Fruit fly (Drosophila melanogaster) whole organism, embryonic: ENCODE measurements around the gene SpdS.

Source experiments
- Aef1 ChIP-seq: fragments of 200-800 bp; sonication (Bioruptor generic); IDR thresholded peaks from 3 replicates; pipeline ENCODE4 v1.3.6; 2022; ENCODE audit warnings: missing biosample characterization, missing genetic modification characterization
- Awh ChIP-seq: fragments of 200-800 bp; sonication (Bioruptor generic); IDR thresholded peaks from 2 replicates; pipeline ENCODE4, ENCODE4 v1.3.6; 2022; ENCODE audit warnings: missing biosample characterization, missing genetic modification characterization
- B-H1 ChIP-seq: fragments of 200-800 bp; sonication (Bioruptor generic); IDR thresholded peaks from 3 replicates; pipeline ENCODE4 v1.3.6; 2022; ENCODE audit warnings: missing biosample characterization, missing genetic modification characterization
- C15 ChIP-seq: fragments of 200-800 bp; sonication (Bioruptor generic); IDR thresholded peaks from 3 replicates; pipeline ENCODE4 v1.3.6; 2022; ENCODE audit warnings: missing biosample characterization, missing genetic modification characterization
- CG1024 ChIP-seq: fragments of 200-800 bp; sonication (Bioruptor generic); IDR thresholded peaks from 2 replicates; pipeline ENCODE4 v1.3.6; 2022; ENCODE audit warnings: missing biosample characterization, missing genetic modification characterization
- CG10321 ChIP-seq: fragments of 200-800 bp; sonication (Bioruptor generic); IDR thresholded peaks from 2 replicates; pipeline ENCODE4 v1.3.6; 2022; ENCODE audit warnings: missing biosample characterization, missing genetic modification characterization
- CG10543 ChIP-seq: fragments of 200-800 bp; sonication (Bioruptor generic); optimal IDR thresholded peaks from 3 replicates; lab custom pipeline; 2017; ENCODE audit warnings: missing biosample characterization, mild to moderate bottlenecking, missing genetic modification characterization, moderate library complexity
- CG12155 ChIP-seq: fragments of 200-800 bp; sonication (Bioruptor generic); optimal IDR thresholded peaks from 3 replicates; lab custom pipeline; 2016; ENCODE audit warnings: missing biosample characterization, missing genetic modification characterization
- CG12744 ChIP-seq: fragments of 200-800 bp; sonication (Bioruptor generic); optimal IDR thresholded peaks from 2 replicates; lab custom pipeline; 2016; ENCODE audit warnings: missing biosample characterization, missing genetic modification characterization
- CG13775 ChIP-seq: fragments of 200-800 bp; sonication (Bioruptor generic); optimal IDR thresholded peaks from 3 replicates; lab custom pipeline; 2017; ENCODE audit warnings: missing biosample characterization, mild to moderate bottlenecking, missing genetic modification characterization
- CG2116 ChIP-seq: fragments of 200-800 bp; sonication (Bioruptor generic); optimal IDR thresholded peaks from 3 replicates; lab custom pipeline; 2018; ENCODE audit warnings: missing biosample characterization, mild to moderate bottlenecking, missing genetic modification characterization
- CG2678 ChIP-seq: fragments of 200-800 bp; sonication (Bioruptor generic); optimal IDR thresholded peaks from 3 replicates; lab custom pipeline; 2019; ENCODE audit warnings: missing biosample characterization, mild to moderate bottlenecking, missing genetic modification characterization, moderate library complexity
- CG31388 ChIP-seq: fragments of 200-800 bp; sonication (Bioruptor generic); optimal IDR thresholded peaks from 2 replicates; lab custom pipeline; 2016; ENCODE audit warnings: missing biosample characterization, missing genetic modification characterization
- CG4730 ChIP-seq: fragments of 200-800 bp; sonication (Bioruptor generic); IDR thresholded peaks from 2 replicates; pipeline ENCODE4 v1.3.6; 2022; ENCODE audit warnings: missing biosample characterization, missing genetic modification characterization
- CG6175 ChIP-seq: fragments of 200-800 bp; sonication (Bioruptor generic); IDR thresholded peaks from 3 replicates; pipeline ENCODE4 v1.3.6; 2022; ENCODE audit warnings: missing biosample characterization, missing genetic modification characterization
- CG6272 ChIP-seq: fragments of 200-800 bp; sonication (Bioruptor generic); IDR thresholded peaks from 2 replicates; pipeline ENCODE4 v1.3.6; 2022; ENCODE audit warnings: missing biosample characterization, missing genetic modification characterization
- CG8290 ChIP-seq, 3 experiments: fragments of 200-800 bp; sonication (Bioruptor generic); optimal IDR thresholded peaks; 2 replicates each; lab custom pipeline; 2016 to 2019; ENCODE audit warnings: missing biosample characterization in 3 of 3, missing genetic modification characterization in 3 of 3, mild to moderate bottlenecking in 2 of 3, moderate library complexity in 1 of 3
- CG9727 ChIP-seq: fragments of 200-800 bp; sonication (Bioruptor generic); optimal IDR thresholded peaks from 3 replicates; lab custom pipeline; 2017; ENCODE audit warnings: missing biosample characterization, mild to moderate bottlenecking, missing genetic modification characterization
- Chrac-16 ChIP-seq: fragments of 200-800 bp; sonication (Bioruptor generic); optimal IDR thresholded peaks from 3 replicates; lab custom pipeline; 2016; ENCODE audit warnings: missing biosample characterization, missing genetic modification characterization
- Eip74EF ChIP-seq, 2 experiments: fragments of 200-800 bp in 1 of 2; fragments of >200 bp in 1 of 2; sonication (Bioruptor generic) in 1 of 2; optimal IDR thresholded peaks; 2 replicates each; lab custom pipeline; 2017 to 2019; ENCODE audit warnings: missing biosample characterization in 2 of 2, missing genetic modification characterization in 2 of 2, mild to moderate bottlenecking in 1 of 2, moderate library complexity in 1 of 2
- Fer1 ChIP-seq: fragments of 200-800 bp; sonication (Bioruptor generic); optimal IDR thresholded peaks from 2 replicates; lab custom pipeline; 2017; ENCODE audit warnings: missing biosample characterization, mild to moderate bottlenecking, missing genetic modification characterization
- Fer2 ChIP-seq: fragments of 200-800 bp; sonication (Bioruptor generic); optimal IDR thresholded peaks from 2 replicates; lab custom pipeline; 2018; ENCODE audit warnings: missing biosample characterization, mild to moderate bottlenecking, missing genetic modification characterization, moderate library complexity
- Hmr ChIP-seq: fragments of 200-800 bp; sonication (Bioruptor generic); optimal IDR thresholded peaks from 3 replicates; lab custom pipeline; 2017; ENCODE audit warnings: mild to moderate bottlenecking, missing biosample characterization, missing genetic modification reagents, missing genetic modification characterization
- Lhr ChIP-seq: fragments of 200-800 bp; sonication (Bioruptor generic); optimal IDR thresholded peaks from 3 replicates; lab custom pipeline; 2017; ENCODE audit warnings: mild to moderate bottlenecking, missing biosample characterization, missing genetic modification reagents, missing genetic modification characterization
- Nf-YA ChIP-seq: fragments of 200-800 bp; sonication (Bioruptor generic); IDR thresholded peaks from 2 replicates; pipeline ENCODE4 v1.3.6; 2022; ENCODE audit warnings: missing biosample characterization, missing genetic modification characterization
- Nf-YB ChIP-seq: fragments of 200-800 bp; sonication (Bioruptor generic); optimal IDR thresholded peaks from 3 replicates; lab custom pipeline; 2019; ENCODE audit warnings: missing biosample characterization, mild to moderate bottlenecking, missing genetic modification characterization, moderate library complexity
- Side ChIP-seq: fragments of 200-800 bp; sonication (Bioruptor generic); optimal IDR thresholded peaks from 2 replicates; lab custom pipeline; 2016; ENCODE audit warnings: missing biosample characterization, missing genetic modification characterization
- Xbp1 ChIP-seq: fragments of 200-800 bp; sonication (Bioruptor generic); optimal IDR thresholded peaks from 3 replicates; lab custom pipeline; 2016; ENCODE audit warnings: missing biosample characterization, mild to moderate bottlenecking, missing genetic modification characterization
- ase ChIP-seq: fragments of 200-800 bp; sonication (Bioruptor generic); IDR thresholded peaks from 3 replicates; pipeline ENCODE4 v1.3.6; 2022; ENCODE audit warnings: missing biosample characterization, missing genetic modification characterization
- dm ChIP-seq: fragments of 200-800 bp; sonication (Bioruptor generic); optimal IDR thresholded peaks from 3 replicates; lab custom pipeline; 2016; ENCODE audit warnings: missing biosample characterization, missing genetic modification characterization
- dmrt11E ChIP-seq: fragments of 200-800 bp; sonication (Bioruptor generic); optimal IDR thresholded peaks from 3 replicates; lab custom pipeline; 2018; ENCODE audit warnings: missing biosample characterization, mild to moderate bottlenecking, missing genetic modification characterization, moderate library complexity
- dpn ChIP-seq, 2 experiments: fragments of 200-800 bp; sonication (Bioruptor generic); optimal IDR thresholded peaks; 3 replicates each; lab custom pipeline; 2016; ENCODE audit warnings: missing biosample characterization in 2 of 2, missing genetic modification characterization in 2 of 2
- dysf ChIP-seq: fragments of 200-800 bp; sonication (Bioruptor generic); IDR thresholded peaks from 3 replicates; pipeline ENCODE4 v1.3.6; 2022; ENCODE audit warnings: missing biosample characterization, missing genetic modification characterization
- fd102C ChIP-seq: fragments of 200-800 bp; sonication (Bioruptor generic); optimal IDR thresholded peaks from 2 replicates; lab custom pipeline; 2018; ENCODE audit warnings: missing biosample characterization, mild to moderate bottlenecking, missing genetic modification characterization, moderate library complexity
- ftz-f1 ChIP-seq: fragments of 200-800 bp; sonication (Bioruptor generic); optimal IDR thresholded peaks from 2 replicates; lab custom pipeline; 2016; ENCODE audit warnings: missing biosample characterization, missing genetic modification characterization
- fu2 ChIP-seq: fragments of 200-800 bp; sonication (Bioruptor generic); optimal IDR thresholded peaks from 2 replicates; lab custom pipeline; 2016; ENCODE audit warnings: missing biosample characterization, missing genetic modification characterization
- gcm2 ChIP-seq: fragments of 200-800 bp; sonication (Bioruptor generic); optimal IDR thresholded peaks from 2 replicates; lab custom pipeline; 2016; ENCODE audit warnings: missing biosample characterization, missing genetic modification characterization
- grau ChIP-seq: fragments of 200-800 bp; optimal IDR thresholded peaks from 3 replicates; lab custom pipeline; 2019; ENCODE audit warnings: missing biosample characterization, mild to moderate bottlenecking, missing genetic modification characterization, moderate library complexity
- jing ChIP-seq: fragments of 200-800 bp; sonication (Bioruptor generic); optimal IDR thresholded peaks from 2 replicates; lab custom pipeline; 2018; ENCODE audit warnings: missing biosample characterization, mild to moderate bottlenecking, missing genetic modification characterization
- p53 ChIP-seq: fragments of 200-800 bp; sonication (Bioruptor generic); optimal IDR thresholded peaks from 2 replicates; lab custom pipeline; 2016; ENCODE audit warnings: missing biosample characterization, missing genetic modification characterization
- pzg ChIP-seq: fragments of 200-800 bp; sonication (Bioruptor generic); optimal IDR thresholded peaks from 3 replicates; lab custom pipeline; 2018; ENCODE audit warnings: missing biosample characterization, mild to moderate bottlenecking, missing genetic modification characterization, moderate library complexity
- rib ChIP-seq: fragments of 200-800 bp; sonication (Bioruptor generic); IDR thresholded peaks from 2 replicates; pipeline ENCODE4 v1.3.6; 2022; ENCODE audit warnings: missing biosample characterization, missing genetic modification characterization
- sc ChIP-seq, 3 experiments: fragments of >200 bp in 2 of 3; fragments of 200-800 bp in 1 of 3; sonication (Bioruptor generic) in 1 of 3; optimal IDR thresholded peaks; 2 replicates in 2 of 3; 3 replicates in 1 of 3; lab custom pipeline; 2017; ENCODE audit warnings: mild to moderate bottlenecking in 1 of 3, missing biosample characterization in 1 of 3, missing genetic modification characterization in 1 of 3, missing genetic modification reagents in 1 of 3
- scrt ChIP-seq: fragments of 200-800 bp; sonication (Bioruptor generic); optimal IDR thresholded peaks from 2 replicates; lab custom pipeline; 2018; ENCODE audit warnings: missing biosample characterization, mild to moderate bottlenecking, missing genetic modification characterization, moderate library complexity
- shn ChIP-seq: fragments of 200-800 bp; sonication (Bioruptor generic); optimal IDR thresholded peaks from 3 replicates; lab custom pipeline; 2016; ENCODE audit warnings: missing biosample characterization, missing genetic modification characterization
- sim ChIP-seq: fragments of 200-800 bp; sonication (Bioruptor generic); IDR thresholded peaks from 2 replicates; pipeline ENCODE4 v1.3.6; 2022; ENCODE audit warnings: missing biosample characterization, missing genetic modification characterization
- sr ChIP-seq: fragments of 200-800 bp; sonication (Bioruptor generic); IDR thresholded peaks from 3 replicates; pipeline ENCODE4 v1.3.6; 2022; ENCODE audit warnings: missing biosample characterization, missing genetic modification characterization
- tll ChIP-seq, 2 experiments: fragments of 200-800 bp in 1 of 2; fragments of >200 bp in 1 of 2; sonication (Bioruptor generic) in 1 of 2; optimal IDR thresholded peaks; 2 replicates each; lab custom pipeline; 2017 to 2019; ENCODE audit warnings: missing biosample characterization in 2 of 2, missing genetic modification characterization in 2 of 2, mild to moderate bottlenecking in 1 of 2, moderate library complexity in 1 of 2
- ttk ChIP-seq: fragments of 200-800 bp; sonication (Bioruptor generic); IDR thresholded peaks from 2 replicates; pipeline ENCODE4 v2.1.2; 2022; ENCODE audit warnings: missing biosample characterization, missing genetic modification characterization

SpdS gene

DNA sequence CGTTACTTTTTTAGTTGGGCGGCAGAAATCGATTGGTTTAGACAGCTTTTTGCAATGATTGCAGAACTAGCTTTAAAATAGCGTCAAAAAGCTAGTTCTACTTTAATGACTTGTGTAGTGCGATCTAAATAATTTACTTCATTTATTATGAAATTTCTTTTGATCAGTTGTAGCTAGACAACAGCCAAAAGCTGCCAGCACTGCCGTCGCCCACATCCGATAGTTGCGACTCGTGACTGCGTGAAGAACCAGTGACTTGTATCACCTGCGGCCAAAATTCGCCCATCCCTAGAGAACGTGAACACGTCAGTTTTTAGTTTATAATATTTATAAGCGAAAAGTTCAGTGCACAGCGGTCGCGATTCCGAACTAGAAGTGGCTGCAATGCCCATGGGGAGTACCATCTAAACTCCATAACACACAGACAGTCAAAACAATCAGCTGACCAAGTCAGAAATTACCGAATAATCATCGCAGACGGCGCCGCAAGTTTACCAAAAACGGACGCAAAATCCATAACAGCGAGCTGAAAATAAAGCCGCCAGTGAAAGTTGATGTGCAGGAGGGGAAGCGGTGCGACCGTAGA, 44.7 kb upstream of the SpdS start, which contains the start of gene P58IPK (continued):
- TF ChIP-seq Side (peak; percentile 45), CG13775 (GFP tag; lab: Kevin White, UChicago) (peak; percentile 36), shn (peak; percentile 80), p53 (GFP tag; lab: Kevin White, UChicago) (peak; percentile 60), dysf (GFP tag; lab: Robert Waterston, UW) (peak; percentile 54; the same call in 2 of the 3 replicates), CG31388 (GFP tag; lab: Kevin White, UChicago) (no peak), gcm2 (no peak), Lhr (GFP tag; lab: Kevin White, UChicago) (peak; percentile 65), Nf-YB (GFP tag; lab: Kevin White, UChicago) (peak; percentile 27), Fer2 (no peak), rib (GFP tag; lab: Robert Waterston, UW) (peak; percentile 51), grau (tag; lab: Kevin White, UChicago) (peak; percentile 64), Nf-YA (GFP tag; lab: Robert Waterston, UW) (no peak), sr (GFP tag; lab: Robert Waterston, UW) (peak; percentile 71), B-H1 (GFP tag; lab: Robert Waterston, UW) (no peak), scrt (GFP tag; lab: Kevin White, UChicago) (peak; percentile 9), CG4730 (GFP tag; lab: Robert Waterston, UW) (peak; percentile 20; the same call in 1 of the 2 replicates), dmrt11E (tag; lab: Kevin White, UChicago) (peak; percentile 41), Hmr (GFP tag; lab: Kevin White, UChicago) (peak; percentile 60), C15 (no peak), ftz-f1 (peak; percentile 59), CG9727 (GFP tag; lab: Kevin White, UChicago) (peak; percentile 48), Aef1 (GFP tag; lab: Robert Waterston, UW) (peak; percentile 32; the same call in 2 of the 3 replicates), dpn (GFP tag; optimal IDR thresholded peaks at IDR 0.05; lab: Kevin White, UChicago) (peak; percentile 75 to 79), Chrac-16 (GFP tag; lab: Kevin White, UChicago) (peak; percentile 75), pzg (peak; percentile 92), Awh (GFP tag; lab: Robert Waterston, UW) (no peak), fd102C (GFP tag; lab: Kevin White, UChicago) (no peak), Xbp1 (GFP tag; lab: Kevin White, UChicago) (peak; percentile 98), CG10321 (GFP tag; lab: Robert Waterston, UW) (no peak), CG2678 (tag; lab: Kevin White, UChicago) (no peak), CG6175 (peak; percentile 64), dm (GFP tag; lab: Kevin White, UChicago) (peak; percentile 68), ase (GFP tag; lab: Robert Waterston, UW) (0 out of 3 replicates have a peak, but pooled peaks have one; percentile 11), CG2116 (peak; percentile 90), CG1024 (GFP tag; lab: Robert Waterston, UW) (no peak), sim (GFP tag; lab: Robert Waterston, UW) (no peak), CG12155 (GFP tag; lab: Kevin White, UChicago) (peak; percentile 78), tll (GFP tag; optimal IDR thresholded peaks at IDR 0.05; lab: Kevin White, UChicago) (no peak), CG8290 (GFP tag; optimal IDR thresholded peaks at IDR 0.05; lab: Kevin White, UChicago) (peak; percentile 40), CG8290 (tag; optimal IDR thresholded peaks at IDR 0.05; lab: Kevin White, UChicago) (peak in 1 of 2 experiments; percentile 87), sc (optimal IDR thresholded peaks at IDR 0.05; lab: Kevin White, UChicago) (no peak), sc (GFP tag; optimal IDR thresholded peaks at IDR 0.05; lab: Kevin White, UChicago) (no peak), fu2 (peak; percentile 56), CG12744 (peak; percentile 72), CG10543 (peak; percentile 7), CG6272 (GFP tag; lab: Robert Waterston, UW) (peak; percentile 80), ttk (GFP tag; lab: Robert Waterston, UW) (0 out of 2 replicates have a peak, but pooled peaks have one; percentile 44), Fer1 (GFP tag; lab: Kevin White, UChicago) (peak; percentile 41), jing (no peak), Eip74EF (GFP tag; optimal IDR thresholded peaks at IDR 0.05; lab: Kevin White, UChicago) (peak in 1 of 2 experiments; percentile 11)
